Worm (Caenorhabditis elegans) whole organism, early embryonic: Measurements from ENCODE around the gene rsp-1.

Experiments
- B0310.2 ChIP-seq: sonication (generic microtip); optimal IDR thresholded peaks from 2 replicates; lab custom pipeline; 2016; ENCODE audit warnings: mild to moderate bottlenecking, missing genetic modification characterization, missing compliant biosample characterization
- aly-1 ChIP-seq: sonication (generic microtip); optimal IDR thresholded peaks from 2 replicates; lab custom pipeline; 2016; ENCODE audit warnings: missing genetic modification characterization, missing compliant biosample characterization
- ama-1 ChIP-seq: fragments of 150-350 bp; optimal IDR thresholded peaks from 2 replicates; lab custom pipeline; 2014
- ceh-13 ChIP-seq: fragments of 200-800 bp; sonication (Bioruptor generic); optimal IDR thresholded peaks from 2 replicates; lab custom pipeline; 2018; ENCODE audit warnings: mild to moderate bottlenecking, missing genetic modification characterization, missing compliant biosample characterization
- ets-7 ChIP-seq: sonication (generic microtip); optimal IDR thresholded peaks from 2 replicates; lab custom pipeline; 2016; ENCODE audit warnings: missing genotype, missing genetic modification characterization, missing compliant biosample characterization
- flt-1 ChIP-seq: fragments of 200-800 bp; sonication (Bioruptor generic); IDR thresholded peaks from 2 replicates; pipeline ENCODE4 v1.3.6; 2022; ENCODE audit warnings: missing genetic modification characterization, missing compliant biosample characterization
- hmg-4 ChIP-seq: fragments of 200-800 bp; sonication (Bioruptor generic); optimal IDR thresholded peaks from 2 replicates; lab custom pipeline; 2018; ENCODE audit warnings: mild to moderate bottlenecking, missing genetic modification characterization, missing compliant biosample characterization
- hnd-1 ChIP-seq: sonication (generic microtip); optimal IDR thresholded peaks from 2 replicates; lab custom pipeline; 2016; ENCODE audit warnings: missing genetic modification characterization, missing compliant biosample characterization
- pes-1 ChIP-seq: fragments of 200-800 bp; sonication (Bioruptor generic); IDR thresholded peaks from 2 replicates; pipeline ENCODE4 v1.3.6; 2022; ENCODE audit warnings: missing genetic modification reagents, missing genetic modification characterization, missing compliant biosample characterization
- scrt-1 ChIP-seq: fragments of 200-800 bp; sonication (Bioruptor generic); IDR thresholded peaks from 2 replicates; pipeline ENCODE4 v1.3.6; 2022; ENCODE audit warnings: missing genetic modification characterization, missing compliant biosample characterization
- tbx-11 ChIP-seq: fragments of 200-800 bp; sonication (Bioruptor generic); IDR thresholded peaks from 2 replicates; pipeline ENCODE4 v1.3.6; 2022; ENCODE audit warnings: missing genetic modification characterization, missing compliant biosample characterization
- tbx-37 ChIP-seq: fragments of 200-800 bp; sonication (Bioruptor generic); conservative IDR thresholded peaks from 2 replicates; pipeline ENCODE4 v1.3.6; 2022; ENCODE audit warnings: missing genetic modification reagents, missing genetic modification characterization, missing compliant biosample characterization

ce11 chrII:11453025-11453424 lies at the start of gene rsp-1:
- TF ChIP-seq B0310.2 (tag; lab: Kevin White, UChicago) (no peak), ceh-13 (GFP tag; lab: Kevin White, UChicago) (no peak), scrt-1 (GFP tag; lab: Robert Waterston, UW) (peak; percentile 48; the same call in 1 of the 2 replicates), ama-1 (lab: Kevin White, UChicago) (no peak), tbx-11 (GFP tag; lab: Robert Waterston, UW) (no peak), pes-1 (GFP tag; lab: Robert Waterston, UW) (peak; percentile 54; the same call in 1 of the 2 replicates), aly-1 (peak; percentile 73), flt-1 (GFP tag; lab: Robert Waterston, UW) (no peak), ets-7 (tag; lab: Kevin White, UChicago) (no peak), hnd-1 (no peak), hmg-4 (peak; percentile 55), tbx-37 (GFP tag; lab: Robert Waterston, UW) (0 out of 2 replicates have a peak, but pooled peaks have one; percentile 8)
